Worm (Caenorhabditis elegans) whole organism, L4 larva: ENCODE results near the gene Y54H5A.2.

Experiments
- D1046.2 ChIP-seq: fragments of 200-800 bp; sonication (Bioruptor generic); IDR thresholded peaks from 2 replicates; pipeline ENCODE4 v1.3.6; 2022; ENCODE audit warnings: missing genetic modification characterization, missing compliant biosample characterization
- F26F4.8 ChIP-seq: fragments of 200-800 bp; sonication (Bioruptor generic); conservative IDR thresholded peaks from 2 replicates; pipeline ENCODE4 v1.3.6; 2022; ENCODE audit warnings: missing genetic modification characterization, missing compliant biosample characterization
- F37D6.2 ChIP-seq: sonication (generic microtip); optimal IDR thresholded peaks from 2 replicates; lab custom pipeline; 2016; ENCODE audit warnings: mild to moderate bottlenecking, missing genetic modification characterization, missing compliant biosample characterization
- T20F7.1 ChIP-seq: fragments of 200-800 bp; sonication (Bioruptor generic); optimal IDR thresholded peaks from 2 replicates; lab custom pipeline; 2018; ENCODE audit warnings: mild to moderate bottlenecking, missing genetic modification characterization, missing compliant biosample characterization
- Y105C5A.15 ChIP-seq: fragments of 200-800 bp; sonication (Bioruptor generic); IDR thresholded peaks from 2 replicates; pipeline ENCODE4 v1.3.6; 2022; ENCODE audit warnings: missing genetic modification characterization, missing compliant biosample characterization
- Y75B8A.6 ChIP-seq: fragments of 200-800 bp; sonication (Bioruptor generic); IDR thresholded peaks from 2 replicates; pipeline ENCODE4 v1.3.6; 2022; ENCODE audit warnings: missing genetic modification reagents, missing genetic modification characterization, missing compliant biosample characterization
- ceh-20 ChIP-seq: fragments of 200-800 bp; sonication (Bioruptor generic); IDR thresholded peaks from 2 replicates; pipeline ENCODE4 v1.3.6; 2022; ENCODE audit warnings: missing genetic modification reagents, missing genetic modification characterization, missing compliant biosample characterization
- ceh-28 ChIP-seq: fragments of 150-350 bp; optimal IDR thresholded peaks from 2 replicates; lab custom pipeline; 2014; ENCODE audit warnings: missing biosample characterization, missing genetic modification reagents, missing genetic modification characterization
- ceh-44 ChIP-seq: fragments of 200-800 bp; sonication (Bioruptor generic); IDR thresholded peaks from 2 replicates; pipeline ENCODE4 v1.3.6; 2022; ENCODE audit warnings: missing genetic modification reagents, missing genetic modification characterization, missing compliant biosample characterization
- ceh-82 ChIP-seq: sonication (generic microtip); optimal IDR thresholded peaks from 2 replicates; lab custom pipeline; 2017; ENCODE audit warnings: missing biosample characterization, missing genetic modification characterization
- ces-1 ChIP-seq: fragments of 150-350 bp; sonication (generic microtip); optimal IDR thresholded peaks from 4 replicates; lab custom pipeline; 2014; ENCODE audit warnings: missing biosample characterization, missing genetic modification reagents, missing genetic modification characterization
- ctbp-1 ChIP-seq: fragments of 200-800 bp; sonication (Bioruptor generic); IDR thresholded peaks from 2 replicates; pipeline ENCODE4 v1.3.6; 2022; ENCODE audit warnings: missing genetic modification reagents, missing genetic modification characterization, missing compliant biosample characterization
- daf-12 ChIP-seq: fragments of 150-350 bp; optimal IDR thresholded peaks from 2 replicates; lab custom pipeline; 2014; ENCODE audit warnings: missing biosample characterization, missing genetic modification reagents, missing genetic modification characterization
- daf-19 ChIP-seq: fragments of 200-800 bp; sonication (Bioruptor generic); conservative IDR thresholded peaks from 2 replicates; pipeline ENCODE4 v1.3.6; 2022; ENCODE audit warnings: missing genetic modification characterization, missing compliant biosample characterization
- dpl-1 ChIP-seq: fragments of 150-350 bp; optimal IDR thresholded peaks from 2 replicates; lab custom pipeline; 2014; ENCODE audit warnings: missing biosample characterization, missing genetic modification reagents, missing genetic modification characterization
- egl-27 ChIP-seq: sonication (generic microtip); optimal IDR thresholded peaks from 3 replicates; lab custom pipeline; 2017; ENCODE audit warnings: missing biosample characterization, missing genetic modification reagents, missing genetic modification characterization
- fkh-10 ChIP-seq: fragments of 150-350 bp; optimal IDR thresholded peaks from 2 replicates; lab custom pipeline; 2014; ENCODE audit warnings: missing biosample characterization, missing genetic modification reagents, missing genetic modification characterization
- gei-8 ChIP-seq: fragments of 200-800 bp; sonication (Bioruptor generic); optimal IDR thresholded peaks from 2 replicates; lab custom pipeline; 2018; ENCODE audit warnings: mild to moderate bottlenecking, missing genetic modification characterization, missing compliant biosample characterization
- hif-1 ChIP-seq, 2 experiments: sonication (generic microtip); optimal IDR thresholded peaks; 2 replicates each; lab custom pipeline; 2016 to 2017; ENCODE audit warnings: missing compliant biosample characterization in 2 of 2, missing genetic modification characterization in 2 of 2, missing genetic modification reagents in 2 of 2, missing genotype in 2 of 2, mild to moderate bottlenecking in 1 of 2
- hlh-11 ChIP-seq: fragments of 200-800 bp; sonication (Bioruptor generic); optimal IDR thresholded peaks from 2 replicates; lab custom pipeline; 2018; ENCODE audit warnings: mild to moderate bottlenecking, missing genetic modification characterization, missing compliant biosample characterization
- lin-13 ChIP-seq: fragments of 150-350 bp; optimal IDR thresholded peaks from 2 replicates; lab custom pipeline; 2014; ENCODE audit warnings: missing biosample characterization, missing genetic modification reagents, missing genetic modification characterization
- lin-15B ChIP-seq: fragments of 150-350 bp; sonication (generic microtip); optimal IDR thresholded peaks from 3 replicates; lab custom pipeline; 2014; ENCODE audit warnings: missing biosample characterization, missing genetic modification characterization
- lin-38 ChIP-seq: fragments of 200-800 bp; sonication (Bioruptor generic); IDR thresholded peaks from 2 replicates; pipeline ENCODE4 v1.3.6; 2022; ENCODE audit warnings: missing genetic modification reagents, missing genetic modification characterization, missing compliant biosample characterization
- lsy-2 ChIP-seq, 2 experiments: fragments of 150-350 bp in 1 of 2; sonication (generic microtip) in 1 of 2; optimal IDR thresholded peaks; 2 replicates each; lab custom pipeline; 2014 to 2017; ENCODE audit warnings: missing biosample characterization in 2 of 2, missing genetic modification characterization in 2 of 2
- mdt-29 ChIP-seq: fragments of 200-800 bp; sonication (Bioruptor generic); IDR thresholded peaks from 2 replicates; pipeline ENCODE4 v1.3.6; 2022; ENCODE audit warnings: missing genetic modification reagents, missing genetic modification characterization, missing compliant biosample characterization
- mep-1 ChIP-seq: fragments of 150-350 bp; sonication (generic microtip); optimal IDR thresholded peaks from 3 replicates; lab custom pipeline; 2014; ENCODE audit warnings: missing biosample characterization, missing genetic modification characterization
- mxl-3 ChIP-seq: fragments of 200-800 bp; sonication (Bioruptor generic); optimal IDR thresholded peaks from 2 replicates; lab custom pipeline; 2018; ENCODE audit warnings: mild to moderate bottlenecking, missing genetic modification characterization, missing compliant biosample characterization
- nhr-10 ChIP-seq: fragments of 150-350 bp; optimal IDR thresholded peaks from 2 replicates; lab custom pipeline; 2014; ENCODE audit warnings: missing biosample characterization, missing genetic modification characterization
- nhr-102 ChIP-seq: sonication (generic microtip); optimal IDR thresholded peaks from 2 replicates; lab custom pipeline; 2016; ENCODE audit warnings: mild to moderate bottlenecking, missing genetic modification characterization, moderate library complexity, missing compliant biosample characterization
- nhr-237 ChIP-seq: sonication (generic microtip); optimal IDR thresholded peaks from 2 replicates; lab custom pipeline; 2017; ENCODE audit warnings: missing biosample characterization, missing genetic modification characterization
- nhr-48 ChIP-seq: sonication (generic microtip); optimal IDR thresholded peaks from 2 replicates; lab custom pipeline; 2016; ENCODE audit warnings: mild to moderate bottlenecking, missing genetic modification characterization, missing compliant biosample characterization
- nhr-6 ChIP-seq: fragments of 150-350 bp; optimal IDR thresholded peaks from 2 replicates; lab custom pipeline; 2014; ENCODE audit warnings: missing biosample characterization, missing genetic modification characterization
- nhr-76 ChIP-seq: fragments of 150-350 bp; optimal IDR thresholded peaks from 2 replicates; lab custom pipeline; 2014; ENCODE audit warnings: missing biosample characterization, missing genetic modification characterization
- sdz-12 ChIP-seq: fragments of 200-800 bp; sonication (Bioruptor generic); optimal IDR thresholded peaks from 2 replicates; lab custom pipeline; 2018; ENCODE audit warnings: mild to moderate bottlenecking, missing genetic modification characterization, missing compliant biosample characterization
- set-16 ChIP-seq: fragments of 200-800 bp; sonication (Bioruptor generic); IDR thresholded peaks from 2 replicates; pipeline ENCODE4 v1.3.6; 2022; ENCODE audit warnings: missing genetic modification reagents, missing genetic modification characterization, missing compliant biosample characterization
- snpc-4 ChIP-seq: fragments of 150-350 bp; optimal IDR thresholded peaks from 2 replicates; lab custom pipeline; 2014; ENCODE audit warnings: missing biosample characterization, missing genetic modification characterization
- spr-3 ChIP-seq: fragments of 200-800 bp; sonication (Bioruptor generic); optimal IDR thresholded peaks from 2 replicates; lab custom pipeline; 2018; ENCODE audit warnings: mild to moderate bottlenecking, missing genetic modification characterization, missing compliant biosample characterization
- unc-39 ChIP-seq: sonication (generic microtip); optimal IDR thresholded peaks from 2 replicates; lab custom pipeline; 2017; ENCODE audit warnings: missing biosample characterization, missing genetic modification characterization
- unc-62 ChIP-seq, 3 experiments: fragments of 150-350 bp in 1 of 3; sonication (generic microtip); optimal IDR thresholded peaks in 2 of 3; peaks in 1 of 3; 1 replicate in 1 of 3; 2 replicates in 2 of 3; lab custom pipeline; 2014 to 2017; ENCODE audit warnings: missing biosample characterization in 3 of 3, missing genetic modification characterization in 3 of 3, missing genetic modification reagents in 3 of 3, missing genotype in 1 of 3
- zfp-2 ChIP-seq: sonication (generic microtip); optimal IDR thresholded peaks from 2 replicates; lab custom pipeline; 2016; ENCODE audit warnings: mild to moderate bottlenecking, missing genetic modification characterization, missing compliant biosample characterization
- zip-2 ChIP-seq: fragments of 150-350 bp; optimal IDR thresholded peaks from 2 replicates; lab custom pipeline; 2014; ENCODE audit warnings: missing biosample characterization, missing genetic modification characterization

The Y54H5A.2 gene

ce11 chrIII:5134506-5134905 is 14.9 kb downstream of the Y54H5A.2 start:
- TF ChIP-seq lsy-2 (tag; optimal IDR thresholded peaks at IDR 0.05; lab: Kevin White, UChicago) (peak in 1 of 2 experiments; percentile 24), snpc-4 (tag; lab: Kevin White, UChicago) (no peak), nhr-10 (tag; lab: Kevin White, UChicago) (no peak), mxl-3 (GFP tag; lab: Kevin White, UChicago) (no peak), zfp-2 (tag; lab: Kevin White, UChicago) (no peak), hlh-11 (tag; lab: Kevin White, UChicago) (peak; percentile 18), nhr-76 (tag; lab: Kevin White, UChicago) (no peak)

- TF ChIP-seq Y105C5A.15 (GFP tag; lab: Robert Waterston, UW) (no peak), ces-1 (no peak), lin-38 (GFP tag; lab: Robert Waterston, UW) (no peak), T20F7.1 (GFP tag; lab: Kevin White, UChicago) (no peak), zfp-2 (tag; lab: Kevin White, UChicago) (no peak), nhr-76 (tag; lab: Kevin White, UChicago) (no peak), ceh-28 (tag; lab: Kevin White, UChicago) (no peak), hlh-11 (tag; lab: Kevin White, UChicago) (no peak), lsy-2 (tag; optimal IDR thresholded peaks at IDR 0.05; lab: Kevin White, UChicago) (no peak), egl-27 (tag; lab: Kevin White, UChicago) (no peak), ceh-44 (GFP tag; lab: Robert Waterston, UW) (no peak), sdz-12 (GFP tag; lab: Kevin White, UChicago) (no peak), lin-15B (tag; lab: Kevin White, UChicago) (no peak), dpl-1 (GFP tag; lab: Kevin White, UChicago) (no peak), nhr-237 (tag; lab: Kevin White, UChicago) (no peak), fkh-10 (no peak), nhr-48 (no peak), ceh-82 (tag; lab: Kevin White, UChicago) (no peak)
These were observed 18.7 kb downstream of the Y54H5A.2 start for ce11 chrIII:5130654-5131053.

- TF ChIP-seq ceh-20 (GFP tag; lab: Robert Waterston, UW) (no peak), unc-62 (GFP tag; optimal IDR thresholded peaks at IDR 0.05 in 1 of 2; lab: Kevin White, UChicago) (peak in 1 of 2 experiments; percentile 35), unc-62 (tag; optimal IDR thresholded peaks at IDR 0.05; lab: Kevin White, UChicago) (no peak), mep-1 (tag; lab: Kevin White, UChicago) (no peak), sdz-12 (GFP tag; lab: Kevin White, UChicago) (no peak), F37D6.2 (no peak), set-16 (0 out of 2 replicates have a peak, but pooled peaks have one; percentile 8), ctbp-1 (no peak), snpc-4 (tag; lab: Kevin White, UChicago) (no peak), mdt-29 (GFP tag; lab: Robert Waterston, UW) (no peak), egl-27 (tag; lab: Kevin White, UChicago) (no peak)
These were observed 20.1 kb downstream of the Y54H5A.2 start for ce11 chrIII:5129261-5129660.

ce11 chrIII:5126988-5127387 is 22.4 kb downstream of the Y54H5A.2 start:
- TF ChIP-seq set-16 (peak; percentile 13; the same call in 1 of the 2 replicates), hif-1 (tag; optimal IDR thresholded peaks at IDR 0.05; lab: Kevin White, UChicago) (no peak)
- TF ChIP-seq, all 104 proteins: peak for 1

- TF ChIP-seq zip-2 (tag; lab: Kevin White, UChicago) (no peak), spr-3 (no peak), daf-19 (GFP tag; lab: Robert Waterston, UW) (no peak), daf-12 (tag; lab: Kevin White, UChicago) (no peak), gei-8 (no peak), F26F4.8 (GFP tag; lab: Robert Waterston, UW) (no peak), nhr-102 (tag; lab: Kevin White, UChicago) (no peak), lin-13 (GFP tag; lab: Kevin White, UChicago) (no peak), nhr-6 (tag; lab: Kevin White, UChicago) (no peak), Y75B8A.6 (no peak), ctbp-1 (no peak), unc-39 (tag; lab: Kevin White, UChicago) (no peak), D1046.2 (GFP tag; lab: Robert Waterston, UW) (no peak)
- TF ChIP-seq, all 104 proteins: peak for 0
These were observed 23.6 kb downstream of the Y54H5A.2 start for ce11 chrIII:5125759-5126158.
